Worm (Caenorhabditis elegans) whole organism, L4 larva: ENCODE measurements around the gene F09E10.7.

Experiments used
- F10B5.3 ChIP-seq: sonication (generic microtip); optimal IDR thresholded peaks from 2 replicates; lab custom pipeline; 2016; ENCODE audit warnings: mild to moderate bottlenecking, missing genetic modification characterization, missing compliant biosample characterization
- F37D6.2 ChIP-seq: sonication (generic microtip); optimal IDR thresholded peaks from 2 replicates; lab custom pipeline; 2016; ENCODE audit warnings: mild to moderate bottlenecking, missing genetic modification characterization, missing compliant biosample characterization
- F44E2.7 ChIP-seq: fragments of 200-800 bp; sonication (Bioruptor generic); IDR thresholded peaks from 2 replicates; pipeline ENCODE4 v2.1.2; 2022; ENCODE audit warnings: missing genetic modification characterization, missing compliant biosample characterization
- F49E8.2 ChIP-seq: sonication (generic microtip); optimal IDR thresholded peaks from 2 replicates; lab custom pipeline; 2016; ENCODE audit warnings: missing compliant biosample characterization, mild to moderate bottlenecking, missing genetic modification characterization, borderline replicate concordance
- R02D3.7 ChIP-seq: fragments of 150-350 bp; sonication (generic microtip); optimal IDR thresholded peaks from 3 replicates; lab custom pipeline; 2014; ENCODE audit warnings: missing biosample characterization, missing genetic modification characterization
- T20F7.1 ChIP-seq: fragments of 200-800 bp; sonication (Bioruptor generic); optimal IDR thresholded peaks from 2 replicates; lab custom pipeline; 2018; ENCODE audit warnings: mild to moderate bottlenecking, missing genetic modification characterization, missing compliant biosample characterization
- Y5F2A.4 ChIP-seq: fragments of 200-800 bp; sonication (Bioruptor generic); optimal IDR thresholded peaks from 2 replicates; lab custom pipeline; 2018; ENCODE audit warnings: mild to moderate bottlenecking, missing genetic modification characterization, missing compliant biosample characterization
- ZK337.2 ChIP-seq: fragments of 200-800 bp; sonication (Bioruptor generic); IDR thresholded peaks from 2 replicates; pipeline ENCODE4 v1.3.6; 2022; ENCODE audit warnings: missing genetic modification reagents, missing genetic modification characterization, missing compliant biosample characterization
- ZK546.5 ChIP-seq, 2 experiments: sonication (generic microtip); optimal IDR thresholded peaks; 2 replicates each; lab custom pipeline; 2017; ENCODE audit warnings: missing biosample characterization in 2 of 2, missing genetic modification characterization in 2 of 2
- aly-2 ChIP-seq: sonication (generic microtip); optimal IDR thresholded peaks from 2 replicates; lab custom pipeline; 2018; ENCODE audit warnings: missing biosample characterization, missing genetic modification characterization
- ama-1 ChIP-seq: fragments of 150-350 bp; optimal IDR thresholded peaks from 2 replicates; lab custom pipeline; 2014; ENCODE audit warnings: inconsistent platforms, mixed read lengths
- ceh-32 ChIP-seq: sonication (generic microtip); optimal IDR thresholded peaks from 2 replicates; lab custom pipeline; 2016; ENCODE audit warnings: mild to moderate bottlenecking, missing genetic modification characterization, missing compliant biosample characterization; ENCODE audit not compliant: poor library complexity
- ces-1 ChIP-seq: fragments of 150-350 bp; sonication (generic microtip); optimal IDR thresholded peaks from 4 replicates; lab custom pipeline; 2014; ENCODE audit warnings: missing biosample characterization, missing genetic modification reagents, missing genetic modification characterization
- cey-2 ChIP-seq: sonication (generic microtip); optimal IDR thresholded peaks from 3 replicates; lab custom pipeline; 2017; ENCODE audit warnings: missing genetic modification characterization, mild to moderate bottlenecking, missing compliant biosample characterization, antibody characterized with exemption, borderline replicate concordance; ENCODE audit not compliant: insufficient read depth
- ctbp-1 ChIP-seq: fragments of 200-800 bp; sonication (Bioruptor generic); IDR thresholded peaks from 2 replicates; pipeline ENCODE4 v1.3.6; 2022; ENCODE audit warnings: missing genetic modification reagents, missing genetic modification characterization, missing compliant biosample characterization
- daf-12 ChIP-seq: fragments of 150-350 bp; optimal IDR thresholded peaks from 2 replicates; lab custom pipeline; 2014; ENCODE audit warnings: missing biosample characterization, missing genetic modification reagents, missing genetic modification characterization
- daf-19 ChIP-seq: fragments of 200-800 bp; sonication (Bioruptor generic); conservative IDR thresholded peaks from 2 replicates; pipeline ENCODE4 v1.3.6; 2022; ENCODE audit warnings: missing genetic modification characterization, missing compliant biosample characterization
- duxl-1 ChIP-seq: sonication (generic microtip); optimal IDR thresholded peaks from 2 replicates; lab custom pipeline; 2016; ENCODE audit warnings: mild to moderate bottlenecking, missing genetic modification characterization, moderate library complexity, missing compliant biosample characterization; ENCODE audit not compliant: poor library complexity
- dve-1 ChIP-seq: sonication (generic microtip); optimal IDR thresholded peaks from 2 replicates; lab custom pipeline; 2017; ENCODE audit warnings: antibody characterized with exemption, mild to moderate bottlenecking, missing genetic modification characterization, missing compliant biosample characterization; ENCODE audit not compliant: insufficient read depth
- hlh-30 ChIP-seq: sonication (generic microtip); optimal IDR thresholded peaks from 2 replicates; lab custom pipeline; 2017; ENCODE audit warnings: antibody characterized with exemption, mild to moderate bottlenecking, missing genetic modification characterization, missing compliant biosample characterization; ENCODE audit not compliant: insufficient read depth
- hmg-1.1 ChIP-seq: fragments of 200-800 bp; sonication (Bioruptor generic); IDR thresholded peaks from 2 replicates; pipeline ENCODE4 v1.3.6; 2022; ENCODE audit warnings: missing genetic modification reagents, missing genetic modification characterization, missing compliant biosample characterization
- jun-1 ChIP-seq: fragments of 150-350 bp; optimal IDR thresholded peaks from 2 replicates; lab custom pipeline; 2014; ENCODE audit warnings: missing biosample characterization, missing genetic modification reagents, missing genetic modification characterization
- lin-1 ChIP-seq: fragments of 200-800 bp; sonication (Bioruptor generic); IDR thresholded peaks from 2 replicates; pipeline ENCODE4 v1.3.6; 2022; ENCODE audit warnings: missing genetic modification reagents, missing genetic modification characterization, missing compliant biosample characterization
- lin-15B ChIP-seq: fragments of 150-350 bp; sonication (generic microtip); optimal IDR thresholded peaks from 3 replicates; lab custom pipeline; 2014; ENCODE audit warnings: missing biosample characterization, missing genetic modification characterization
- lsy-2 ChIP-seq, 2 experiments: fragments of 150-350 bp in 1 of 2; sonication (generic microtip) in 1 of 2; optimal IDR thresholded peaks; 2 replicates each; lab custom pipeline; 2014 to 2017; ENCODE audit warnings: missing biosample characterization in 2 of 2, missing genetic modification characterization in 2 of 2
- madf-5 ChIP-seq, 2 experiments: fragments of 200-800 bp; sonication (Bioruptor generic); IDR thresholded peaks; 2 replicates each; pipeline ENCODE4 v1.3.6; 2022; ENCODE audit warnings: missing compliant biosample characterization in 2 of 2, missing genetic modification characterization in 2 of 2
- madf-9 ChIP-seq: fragments of 200-800 bp; sonication (Bioruptor generic); conservative IDR thresholded peaks from 2 replicates; pipeline ENCODE4 v1.3.6; 2022; ENCODE audit warnings: missing genetic modification reagents, missing genetic modification characterization, missing compliant biosample characterization
- mdl-1 ChIP-seq, 2 experiments: fragments of 150-350 bp in 1 of 2; sonication (generic microtip) in 1 of 2; optimal IDR thresholded peaks; 2 replicates each; lab custom pipeline; 2014 to 2017; ENCODE audit warnings: missing biosample characterization in 2 of 2, missing genetic modification characterization in 2 of 2
- mep-1 ChIP-seq: fragments of 150-350 bp; sonication (generic microtip); optimal IDR thresholded peaks from 3 replicates; lab custom pipeline; 2014; ENCODE audit warnings: missing biosample characterization, missing genetic modification characterization
- mxl-3 ChIP-seq: fragments of 200-800 bp; sonication (Bioruptor generic); optimal IDR thresholded peaks from 2 replicates; lab custom pipeline; 2018; ENCODE audit warnings: mild to moderate bottlenecking, missing genetic modification characterization, missing compliant biosample characterization
- nhr-102 ChIP-seq: sonication (generic microtip); optimal IDR thresholded peaks from 2 replicates; lab custom pipeline; 2016; ENCODE audit warnings: mild to moderate bottlenecking, missing genetic modification characterization, moderate library complexity, missing compliant biosample characterization
- nhr-11 ChIP-seq: fragments of 150-350 bp; optimal IDR thresholded peaks from 2 replicates; lab custom pipeline; 2014; ENCODE audit warnings: missing biosample characterization, missing genetic modification characterization
- nhr-111 ChIP-seq: fragments of 200-800 bp; sonication (Bioruptor generic); optimal IDR thresholded peaks from 2 replicates; lab custom pipeline; 2018; ENCODE audit warnings: mild to moderate bottlenecking, missing genetic modification characterization, missing compliant biosample characterization
- nhr-237 ChIP-seq: sonication (generic microtip); optimal IDR thresholded peaks from 2 replicates; lab custom pipeline; 2017; ENCODE audit warnings: missing biosample characterization, missing genetic modification characterization
- nhr-28 ChIP-seq: fragments of 150-350 bp; optimal IDR thresholded peaks from 2 replicates; lab custom pipeline; 2014; ENCODE audit warnings: missing biosample characterization, missing genetic modification characterization
- nhr-6 ChIP-seq: fragments of 150-350 bp; optimal IDR thresholded peaks from 2 replicates; lab custom pipeline; 2014; ENCODE audit warnings: missing biosample characterization, missing genetic modification characterization
- nhr-77 ChIP-seq: fragments of 150-350 bp; optimal IDR thresholded peaks from 2 replicates; lab custom pipeline; 2014; ENCODE audit warnings: missing biosample characterization, missing genetic modification characterization
- pha-4 ChIP-seq, 2 experiments: fragments of 150-350 bp in 1 of 2; fragments of 200-800 bp in 1 of 2; sonication (Bioruptor generic) in 1 of 2; IDR thresholded peaks in 1 of 2; optimal IDR thresholded peaks in 1 of 2; 2 replicates each; pipeline versions ENCODE4 v1.3.6 to Lab custom; 2014 to 2022; ENCODE audit warnings: missing genetic modification characterization in 2 of 2, missing genetic modification reagents in 2 of 2, missing biosample characterization in 1 of 2, missing compliant biosample characterization in 1 of 2
- php-3 ChIP-seq: fragments of 200-800 bp; sonication (Bioruptor generic); IDR thresholded peaks from 2 replicates; pipeline ENCODE4 v1.3.6; 2022; ENCODE audit warnings: missing genetic modification reagents, missing genetic modification characterization, missing compliant biosample characterization
- sdz-12 ChIP-seq: fragments of 200-800 bp; sonication (Bioruptor generic); optimal IDR thresholded peaks from 2 replicates; lab custom pipeline; 2018; ENCODE audit warnings: mild to moderate bottlenecking, missing genetic modification characterization, missing compliant biosample characterization
- set-16 ChIP-seq: fragments of 200-800 bp; sonication (Bioruptor generic); IDR thresholded peaks from 2 replicates; pipeline ENCODE4 v1.3.6; 2022; ENCODE audit warnings: missing genetic modification reagents, missing genetic modification characterization, missing compliant biosample characterization
- snpc-1.2 ChIP-seq: fragments of 200-800 bp; sonication (Bioruptor generic); IDR thresholded peaks from 2 replicates; pipeline ENCODE4 v1.3.6; 2022; ENCODE audit warnings: missing genetic modification reagents, missing genetic modification characterization, missing compliant biosample characterization
- spr-1 ChIP-seq: sonication (generic microtip); optimal IDR thresholded peaks from 2 replicates; lab custom pipeline; 2016; ENCODE audit warnings: mild to moderate bottlenecking, missing genetic modification characterization, missing compliant biosample characterization
- tra-1 ChIP-seq: fragments of 200-800 bp; sonication (Bioruptor generic); IDR thresholded peaks from 2 replicates; pipeline ENCODE4 v1.3.6; 2022; ENCODE audit warnings: missing genetic modification reagents, missing genetic modification characterization, missing compliant biosample characterization
- unc-130 ChIP-seq: sonication (generic microtip); optimal IDR thresholded peaks from 2 replicates; lab custom pipeline; 2016; ENCODE audit warnings: missing genetic modification reagents, missing genetic modification characterization, missing compliant biosample characterization
- zag-1 ChIP-seq: fragments of 150-350 bp; optimal IDR thresholded peaks from 2 replicates; lab custom pipeline; 2014; ENCODE audit warnings: missing biosample characterization, missing genetic modification characterization
- zfp-2 ChIP-seq: sonication (generic microtip); optimal IDR thresholded peaks from 2 replicates; lab custom pipeline; 2016; ENCODE audit warnings: mild to moderate bottlenecking, missing genetic modification characterization, missing compliant biosample characterization
- zip-11 ChIP-seq: fragments of 200-800 bp; sonication (Bioruptor generic); IDR thresholded peaks from 2 replicates; pipeline ENCODE4 v1.3.6; 2022; ENCODE audit warnings: missing genetic modification characterization, missing compliant biosample characterization
- zip-2 ChIP-seq: fragments of 150-350 bp; optimal IDR thresholded peaks from 2 replicates; lab custom pipeline; 2014; ENCODE audit warnings: missing biosample characterization, missing genetic modification characterization
- ztf-11 ChIP-seq: fragments of 150-350 bp; optimal IDR thresholded peaks from 2 replicates; lab custom pipeline; 2014; ENCODE audit warnings: missing biosample characterization, missing genetic modification characterization
- ztf-7 ChIP-seq: fragments of 150-350 bp; optimal IDR thresholded peaks from 2 replicates; lab custom pipeline; 2014; ENCODE audit warnings: missing biosample characterization, missing genetic modification characterization

Gene F09E10.7

DNA sequence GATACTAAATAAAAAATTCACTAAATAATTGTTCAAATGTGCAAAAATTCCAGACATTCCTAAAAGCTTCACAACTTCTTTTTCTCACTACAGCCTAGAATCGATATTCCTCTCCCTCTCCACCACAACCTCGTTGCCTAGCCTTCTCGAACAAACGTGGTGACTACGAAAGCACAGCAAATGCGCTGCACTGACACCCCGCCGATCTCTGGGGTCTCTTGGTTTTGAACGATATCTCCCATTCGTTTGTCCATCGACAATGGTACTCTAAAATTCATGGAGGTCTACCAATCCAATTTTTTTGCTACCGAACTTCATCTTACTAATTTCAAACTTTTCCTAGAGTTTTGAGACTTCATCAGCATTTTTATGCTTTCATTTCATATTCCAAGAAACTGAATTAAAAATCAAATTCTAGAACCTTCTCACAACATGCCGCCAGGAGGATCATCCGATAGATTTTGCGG, 51.3 kb downstream of the F09E10.7 start, which contains the start of gene W05H7.1 (continued):
- peak; percentile 22 for TF ChIP-seq nhr-11
- no peak for TF ChIP-seq lin-15B (tag; lab: Kevin White, UChicago)
- no peak for TF ChIP-seq snpc-1.2
- no peak for TF ChIP-seq pha-4 (GFP tag; IDR thresholded peaks at IDR 0.05; lab: Robert Waterston, UW)
- TF ChIP-seq pha-4 (tag; optimal IDR thresholded peaks at IDR 0.05; lab: Kevin White, UChicago), result no peak
- TF ChIP-seq F37D6.2, result no peak
- no peak for TF ChIP-seq tra-1
- no peak for TF ChIP-seq ZK546.5 (tag; optimal IDR thresholded peaks at IDR 0.05; lab: Kevin White, UChicago)
- no peak for TF ChIP-seq F44E2.7 (GFP tag; lab: Robert Waterston, UW)
- peak; percentile 62 for TF ChIP-seq mep-1 (tag; lab: Kevin White, UChicago)
- TF ChIP-seq nhr-102 (tag; lab: Kevin White, UChicago), result no peak
- TF ChIP-seq R02D3.7 (tag; lab: Kevin White, UChicago), result no peak
- no peak for TF ChIP-seq Y5F2A.4
- no peak for TF ChIP-seq zfp-2 (tag; lab: Kevin White, UChicago)
- no peak for TF ChIP-seq nhr-111 (GFP tag; lab: Kevin White, UChicago)
- TF ChIP-seq zag-1 (tag; lab: Kevin White, UChicago), result no peak
- peak; percentile 41 for TF ChIP-seq nhr-28 (tag; lab: Kevin White, UChicago)
- no peak for TF ChIP-seq cey-2 (tag; lab: Kevin White, UChicago)
- no peak for TF ChIP-seq F10B5.3
- no peak for TF ChIP-seq unc-130
- peak; percentile 57 for TF ChIP-seq hlh-30
- peak in 1 of 2 experiments; percentile 18 for TF ChIP-seq mdl-1 (tag; optimal IDR thresholded peaks at IDR 0.05; lab: Kevin White, UChicago)
- TF ChIP-seq jun-1, result no peak
- TF ChIP-seq aly-2 (tag; lab: Kevin White, UChicago), result no peak
- no peak for TF ChIP-seq ceh-32 (tag; lab: Kevin White, UChicago)
- no peak for TF ChIP-seq daf-19
- no peak for TF ChIP-seq madf-9
- no peak for TF ChIP-seq lin-1 (GFP tag; lab: Robert Waterston, UW)
- no peak for TF ChIP-seq ztf-7
- no peak for TF ChIP-seq zip-11 (GFP tag; lab: Robert Waterston, UW)
- no peak for TF ChIP-seq ctbp-1 (GFP tag; lab: Robert Waterston, UW)
- peak; percentile 61 for TF ChIP-seq hmg-1.1 (GFP tag; lab: Robert Waterston, UW)
- peak; percentile 56 for TF ChIP-seq mxl-3
- peak in 1 of 2 experiments; percentile 56 for TF ChIP-seq lsy-2 (tag; optimal IDR thresholded peaks at IDR 0.05; lab: Kevin White, UChicago)
- TF ChIP-seq zip-2 (tag; lab: Kevin White, UChicago), result no peak
- peak; percentile 59 for TF ChIP-seq dve-1 (tag; lab: Kevin White, UChicago)
- TF ChIP-seq duxl-1, result no peak
- no peak for TF ChIP-seq F49E8.2 (tag; lab: Kevin White, UChicago)
- no peak for TF ChIP-seq ztf-11
- no peak for TF ChIP-seq ama-1 (lab: Kevin White, UChicago)
- TF ChIP-seq T20F7.1 (GFP tag; lab: Kevin White, UChicago), result no peak
- TF ChIP-seq ZK337.2 (GFP tag; lab: Robert Waterston, UW), result no peak
- TF ChIP-seq spr-1, result no peak
- TF ChIP-seq madf-5 (GFP tag; IDR thresholded peaks at IDR 0.05; lab: Robert Waterston, UW), result no peak
- TF ChIP-seq sdz-12 (GFP tag; lab: Kevin White, UChicago), result no peak
- TF ChIP-seq set-16, result no peak
- no peak for TF ChIP-seq php-3 (GFP tag; lab: Robert Waterston, UW)
- no peak for TF ChIP-seq daf-12 (tag; lab: Kevin White, UChicago)
- TF ChIP-seq nhr-237, result no peak
- no peak for TF ChIP-seq ces-1 (GFP tag; lab: Kevin White, UChicago)
- TF ChIP-seq nhr-77, result no peak
- peak; percentile 54 for TF ChIP-seq nhr-6
